Worm (Caenorhabditis elegans) whole organism, L4/young adult: ENCODE data around the gene F08F1.9.
"Not testable (repeated sequence)": the region's sequence is repeated elsewhere in the genome, so short reads cannot be mapped to it uniquely, and the experiment has no call there.

Experiments used
- W03F9.2 ChIP-seq: fragments of 150-350 bp; optimal IDR thresholded peaks from 2 replicates; lab custom pipeline; 2014; ENCODE audit warnings: missing biosample characterization, missing genetic modification characterization
- dao-5 ChIP-seq: sonication (generic microtip); optimal IDR thresholded peaks from 2 replicates; lab custom pipeline; 2016; ENCODE audit warnings: missing genotype, missing genetic modification characterization, moderate library complexity, missing compliant biosample characterization
- him-1 ChIP-seq: sonication (generic microtip); optimal IDR thresholded peaks from 2 replicates; lab custom pipeline; 2016; ENCODE audit warnings: missing genotype, missing genetic modification reagents, missing genetic modification characterization, missing compliant biosample characterization

Gene F08F1.9

ce11 chrX:8410754-8411153 is at the start of gene F08F1.9:
TSS of gene F08F1.9 (minus strand) at chrX:8410854.
- not testable (repeated sequence) for TF ChIP-seq him-1; dao-5 (tag; lab: Kevin White, UChicago); W03F9.2 (tag; lab: Kevin White, UChicago)

ce11 chrX:8459789-8460188 is 49.1 kb upstream of the F08F1.9 start:
- TF ChIP-seq W03F9.2 (tag; lab: Kevin White, UChicago) = no peak
- TF ChIP-seq him-1 = no peak
- no peak for TF ChIP-seq dao-5 (tag; lab: Kevin White, UChicago)

- TF ChIP-seq him-1 = no peak
- TF ChIP-seq dao-5 (tag; lab: Kevin White, UChicago) = no peak
- TF ChIP-seq W03F9.2 (tag; lab: Kevin White, UChicago) = no peak
Measured at ce11 chrX:8457314-8457713, 46.7 kb upstream of the F08F1.9 start, which contains the start of gene F16F9.3. TSS of gene F16F9.3 (plus strand) at chrX:8457614.

- TF ChIP-seq him-1 (no peak), dao-5 (tag; lab: Kevin White, UChicago) (no peak), W03F9.2 (tag; lab: Kevin White, UChicago) (no peak)
Measured at ce11 chrX:8455590-8456166, 45.0 kb upstream of the F08F1.9 start, which contains the start of gene dpy-6. TSS of gene dpy-6 (minus strand) at chrX:8455640.

- TF ChIP-seq him-1 (no peak), W03F9.2 (tag; lab: Kevin White, UChicago) (no peak), dao-5 (tag; lab: Kevin White, UChicago) (no peak)
Measured at ce11 chrX:8446108-8446507, 35.5 kb upstream of the F08F1.9 start, which contains the start of gene F16F9.1. TSS of gene F16F9.1 (plus strand) at chrX:8446408.

ce11 chrX:8444922-8445321 is 34.3 kb upstream of the F08F1.9 start:
- TF ChIP-seq dao-5 (tag; lab: Kevin White, UChicago) = no peak
- TF ChIP-seq W03F9.2 (tag; lab: Kevin White, UChicago) = no peak
- no peak for TF ChIP-seq him-1

- TF ChIP-seq W03F9.2 (tag; lab: Kevin White, UChicago) (no peak), dao-5 (tag; lab: Kevin White, UChicago) (no peak), him-1 (no peak)
Measured at ce11 chrX:8440001-8440735, 29.5 kb upstream of the F08F1.9 start.

- no peak for TF ChIP-seq W03F9.2 (tag; lab: Kevin White, UChicago)
- TF ChIP-seq dao-5 (tag; lab: Kevin White, UChicago) = no peak
- no peak for TF ChIP-seq him-1
Measured at ce11 chrX:8438756-8439155, 28.1 kb upstream of the F08F1.9 start.

ce11 chrX:8432361-8432760 is 21.7 kb upstream of the F08F1.9 start, which contains the start of gene kin-9:
TSS of gene kin-9 (plus strand) at chrX:8432661.
- no peak for TF ChIP-seq W03F9.2 (tag; lab: Kevin White, UChicago)

- no peak for TF ChIP-seq W03F9.2 (tag; lab: Kevin White, UChicago)
- TF ChIP-seq dao-5 (tag; lab: Kevin White, UChicago) = no peak
- TF ChIP-seq him-1 = no peak
Measured at ce11 chrX:8429503-8429902, 18.8 kb upstream of the F08F1.9 start.

- no peak for TF ChIP-seq him-1
- no peak for TF ChIP-seq W03F9.2 (tag; lab: Kevin White, UChicago)
- TF ChIP-seq dao-5 (tag; lab: Kevin White, UChicago) = no peak
Measured at ce11 chrX:8428319-8428888, 17.8 kb upstream of the F08F1.9 start, which contains the start of gene F08F1.3. TSS of gene F08F1.3 (plus strand) at chrX:8428838.

ce11 chrX:8426160-8426712 is 15.6 kb upstream of the F08F1.9 start:
- TF ChIP-seq him-1 (no peak), dao-5 (tag; lab: Kevin White, UChicago) (no peak), W03F9.2 (tag; lab: Kevin White, UChicago) (no peak)

- TF ChIP-seq him-1 (no peak), dao-5 (tag; lab: Kevin White, UChicago) (no peak), W03F9.2 (tag; lab: Kevin White, UChicago) (no peak)
Measured at ce11 chrX:8424286-8424685, 13.6 kb upstream of the F08F1.9 start.

- TF ChIP-seq him-1 (no peak), W03F9.2 (tag; lab: Kevin White, UChicago) (no peak), dao-5 (tag; lab: Kevin White, UChicago) (no peak)
Measured at ce11 chrX:8423633-8424032, 13.0 kb upstream of the F08F1.9 start, which contains the start of gene tth-1. TSS of gene tth-1 (minus strand) at chrX:8423733.
